Fruit fly (Drosophila melanogaster) whole organism, embryonic: ENCODE data around the gene CG10803.

Source experiments
- Atf3 ChIP-seq: fragments of 200-800 bp; sonication (Bioruptor generic); optimal IDR thresholded peaks from 3 replicates; lab custom pipeline; 2016; ENCODE audit warnings: missing biosample characterization, missing genetic modification characterization
- CG12659 ChIP-seq: fragments of 200-800 bp; sonication (Bioruptor generic); optimal IDR thresholded peaks from 3 replicates; lab custom pipeline; 2017; ENCODE audit warnings: mild to moderate bottlenecking, missing biosample characterization, missing genetic modification reagents, missing genetic modification characterization
- CG14965 ChIP-seq: fragments of 200-800 bp; sonication (Bioruptor generic); optimal IDR thresholded peaks from 2 replicates; lab custom pipeline; 2016; ENCODE audit warnings: missing biosample characterization, missing genetic modification characterization, borderline replicate concordance
- CG17359 ChIP-seq: fragments of 200-800 bp; sonication (Bioruptor generic); optimal IDR thresholded peaks from 3 replicates; lab custom pipeline; 2018; ENCODE audit warnings: missing biosample characterization, mild to moderate bottlenecking, missing genetic modification characterization, moderate library complexity
- CG30020 ChIP-seq: fragments of 200-800 bp; optimal IDR thresholded peaks from 2 replicates; lab custom pipeline; 2019; ENCODE audit warnings: missing biosample characterization, mild to moderate bottlenecking, missing genetic modification characterization, moderate library complexity
- Dref ChIP-seq: fragments of 200-800 bp; sonication (Bioruptor generic); IDR thresholded peaks from 2 replicates; pipeline ENCODE4 v1.3.6; 2022; ENCODE audit warnings: missing biosample characterization, missing genetic modification characterization
- Scr ChIP-seq: fragments of 200-800 bp; sonication (Bioruptor generic); IDR thresholded peaks from 2 replicates; pipeline ENCODE4 v1.3.6; 2022; ENCODE audit warnings: missing biosample characterization, missing genetic modification characterization; ENCODE audit not compliant: partially characterized antibody
- Six4 ChIP-seq: fragments of 200-800 bp; sonication (Bioruptor generic); optimal IDR thresholded peaks from 2 replicates; lab custom pipeline; 2016; ENCODE audit warnings: missing biosample characterization, missing genetic modification characterization
- caup ChIP-seq: fragments of 200-800 bp; sonication (Bioruptor generic); optimal IDR thresholded peaks from 3 replicates; lab custom pipeline; 2017; ENCODE audit warnings: missing biosample characterization, mild to moderate bottlenecking, missing genetic modification characterization, moderate library complexity; ENCODE audit not compliant: severe bottlenecking
- fru ChIP-seq: fragments of >200 bp; optimal IDR thresholded peaks from 2 replicates; lab custom pipeline; 2017
- ind ChIP-seq: fragments of 200-800 bp; sonication (Bioruptor generic); optimal IDR thresholded peaks from 3 replicates; lab custom pipeline; 2016; ENCODE audit warnings: missing biosample characterization, missing genetic modification characterization
- lola ChIP-seq, 3 experiments: fragments of >200 bp in 2 of 3; fragments of 200-800 bp in 1 of 3; sonication (Bioruptor generic) in 1 of 3; optimal IDR thresholded peaks; 2 replicates each; lab custom pipeline; 2017 to 2019; ENCODE audit warnings: missing biosample characterization in 3 of 3, missing genetic modification characterization in 3 of 3, mild to moderate bottlenecking in 1 of 3, moderate library complexity in 1 of 3
- lov ChIP-seq, 2 experiments: fragments of 200-800 bp in 1 of 2; fragments of >200 bp in 1 of 2; sonication (Bioruptor generic) in 1 of 2; IDR thresholded peaks in 1 of 2; optimal IDR thresholded peaks in 1 of 2; 2 replicates in 1 of 2; 3 replicates in 1 of 2; pipeline versions ENCODE4 v1.3.6 to Lab custom; 2017 to 2022; ENCODE audit warnings: missing biosample characterization in 1 of 2, missing genetic modification characterization in 1 of 2
- ttk ChIP-seq: fragments of 200-800 bp; sonication (Bioruptor generic); IDR thresholded peaks from 2 replicates; pipeline ENCODE4 v2.1.2; 2022; ENCODE audit warnings: missing biosample characterization, missing genetic modification characterization

DNA sequence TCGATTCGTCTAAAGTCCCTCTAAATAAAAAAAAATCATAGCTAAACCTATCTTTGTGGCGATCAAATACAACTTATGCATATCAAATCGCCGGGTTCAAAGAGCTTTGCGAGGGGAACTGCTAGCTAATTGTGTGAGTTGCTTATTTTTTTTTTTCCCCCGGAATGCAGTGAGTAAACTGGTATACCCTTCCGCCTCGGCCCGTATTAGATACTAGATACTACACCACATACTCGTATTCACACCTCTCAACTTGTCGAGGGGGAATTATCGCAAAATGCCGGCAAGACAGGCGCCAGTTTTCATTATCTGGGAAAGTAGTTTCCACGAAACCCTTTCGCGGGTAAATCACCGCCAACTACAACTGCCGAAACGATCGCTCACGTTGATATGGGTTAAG lies 39.3 kb upstream of the CG10803 start:
- TF ChIP-seq Atf3 (GFP tag; lab: Kevin White, UChicago) (no peak), CG30020 (no peak), caup (no peak), CG17359 (tag; lab: Kevin White, UChicago) (no peak), Scr (no peak), fru (lab: Kevin White, UChicago) (no peak), lov (optimal IDR thresholded peaks at IDR 0.05; lab: Kevin White, UChicago) (no peak), lov (GFP tag; IDR thresholded peaks at IDR 0.05; lab: Robert Waterston, UW) (no peak), ind (GFP tag; lab: Kevin White, UChicago) (no peak), lola (GFP tag; optimal IDR thresholded peaks at IDR 0.05; lab: Kevin White, UChicago) (no peak), Dref (GFP tag; lab: Robert Waterston, UW) (no peak), ttk (GFP tag; lab: Robert Waterston, UW) (no peak), Six4 (GFP tag; lab: Kevin White, UChicago) (no peak), CG12659 (no peak), CG14965 (no peak)
